Fruit fly (Drosophila melanogaster): ENCODE results near the gene CG12729.
A peak's percentile ranks its signal among the peaks of the same experiment; 100 is the strongest.

Gene CG12729

dm6 chrX:5866095-5866494 is 21.0 kb downstream of the CG12729 start (continued):
- TF ChIP-seq CG3726 (GFP tag; IDR thresholded peaks at IDR 0.05) (0 out of 3 replicates have a peak, but pooled peaks have one; percentile 61), Fer1 (GFP tag; optimal IDR thresholded peaks at IDR 0.05) (peak; percentile 35), CG18619 (GFP tag; optimal IDR thresholded peaks at IDR 0.05) (no peak), Hr39 (optimal IDR thresholded peaks at IDR 0.05) (no peak), bcd (GFP tag; optimal IDR thresholded peaks at IDR 0.05) (no peak), stwl (tag; optimal IDR thresholded peaks at IDR 0.05) (no peak), sd (tag; optimal IDR thresholded peaks at IDR 0.05) (no peak), CG15011 (GFP tag; optimal IDR thresholded peaks at IDR 0.05) (no peak), CG2120 (GFP tag; optimal IDR thresholded peaks at IDR 0.05) (peak; percentile 40), caup (GFP tag; optimal IDR thresholded peaks at IDR 0.05; ENCODE audit: severe bottlenecking) (no peak), Meics (GFP tag; optimal IDR thresholded peaks at IDR 0.05) (peak; percentile 13), CG8290 (GFP tag; optimal IDR thresholded peaks at IDR 0.05) (no peak), CG8290 (tag; optimal IDR thresholded peaks at IDR 0.05) (peak in 1 of 2 experiments; percentile 73), unc-4 (GFP tag; IDR thresholded peaks at IDR 0.05; ENCODE audit: partially characterized antibody) (no peak), jumu (GFP tag; optimal IDR thresholded peaks at IDR 0.05) (no peak), fd102C (GFP tag; optimal IDR thresholded peaks at IDR 0.05) (no peak), Dad (GFP tag; optimal IDR thresholded peaks at IDR 0.05) (no peak), Antp (GFP tag; optimal IDR thresholded peaks at IDR 0.05) (peak; percentile 46), zfh1 (GFP tag; IDR thresholded peaks at IDR 0.05) (peak; percentile 23; the same call in 1 of the 3 replicates), CG2712 (tag; optimal IDR thresholded peaks at IDR 0.05) (peak; percentile 1), eve (GFP tag; optimal IDR thresholded peaks at IDR 0.05) (peak in 1 of 2 experiments; percentile 36), gcm (GFP tag; optimal IDR thresholded peaks at IDR 0.05) (peak; percentile 22), Xbp1 (GFP tag; optimal IDR thresholded peaks at IDR 0.05) (peak; percentile 12), CG2129 (GFP tag; IDR thresholded peaks at IDR 0.05; ENCODE audit: partially characterized antibody) (no peak), sna (GFP tag; IDR thresholded peaks at IDR 0.05; ENCODE audit: partially characterized antibody) (no peak), H2.0 (GFP tag; IDR thresholded peaks at IDR 0.05) (no peak), sr (GFP tag; IDR thresholded peaks at IDR 0.05) (no peak), CG7839 (tag; optimal IDR thresholded peaks at IDR 0.05) (peak; percentile 15), crol (GFP tag; IDR thresholded peaks at IDR 0.05) (no peak), Hmx (GFP tag; optimal IDR thresholded peaks at IDR 0.05) (no peak)

dm6 chrX:5868795-5869194 is 23.7 kb downstream of the CG12729 start, which contains the start of gene CG15764:
TSS of gene CG15764 (plus strand) at chrX:5869095.
- TF ChIP-seq CG17912 (GFP tag; optimal IDR thresholded peaks at IDR 0.05) (no peak), sug (tag; optimal IDR thresholded peaks at IDR 0.05) (no peak), pnt (GFP tag; optimal IDR thresholded peaks at IDR 0.05) (no peak), zen2 (GFP tag; IDR thresholded peaks at IDR 0.05; ENCODE audit: partially characterized antibody) (no peak), sens (GFP tag) (no peak), lilli (GFP tag; optimal IDR thresholded peaks at IDR 0.05) (no peak), Lim3 (GFP tag; IDR thresholded peaks at IDR 0.05) (no peak), btn (GFP tag; optimal IDR thresholded peaks at IDR 0.05) (no peak), disco-r (GFP tag; optimal IDR thresholded peaks at IDR 0.05) (no peak), E2f2 (GFP tag; IDR thresholded peaks at IDR 0.05) (no peak), CG10366 (GFP tag; IDR thresholded peaks at IDR 0.05) (no peak)

- no peak for TF ChIP-seq ac (GFP tag; optimal IDR thresholded peaks at IDR 0.05)
- TF ChIP-seq aop (GFP tag; IDR thresholded peaks at IDR 0.05), result no peak
- TF ChIP-seq bsh (GFP tag; optimal IDR thresholded peaks at IDR 0.05), result no peak
- no peak for TF ChIP-seq Sox100B (GFP tag; optimal IDR thresholded peaks at IDR 0.05)
- no peak for TF ChIP-seq CG5953 (GFP tag; IDR thresholded peaks at IDR 0.05)
- no peak for TF ChIP-seq CG6654 (GFP tag; optimal IDR thresholded peaks at IDR 0.05)
- TF ChIP-seq Max (GFP tag; optimal IDR thresholded peaks at IDR 0.05), result no peak
- TF ChIP-seq CG30020 (tag; optimal IDR thresholded peaks at IDR 0.05), result peak; percentile 5
- no peak for TF ChIP-seq CG10147 (GFP tag; optimal IDR thresholded peaks at IDR 0.05)
- TF ChIP-seq H15 (GFP tag; IDR thresholded peaks at IDR 0.05), result no peak
- no peak for TF ChIP-seq lov (optimal IDR thresholded peaks at IDR 0.05)
- no peak for TF ChIP-seq lov (GFP tag; IDR thresholded peaks at IDR 0.05)
Observed at dm6 chrX:5873164-5873563, 28.1 kb downstream of the CG12729 start, which contains the start of gene GAA1. TSS of gene GAA1 (minus strand) at chrX:5873357.
